Fruit fly (Drosophila melanogaster) whole organism, adult: ENCODE data around the gene CG44174.

ENCODE experiments used
- CG11617 ChIP-seq: fragments of 200-800 bp; sonication (Bioruptor generic); optimal IDR thresholded peaks from 2 replicates; lab custom pipeline; 2017; ENCODE audit warnings: mild to moderate bottlenecking, missing biosample characterization, missing genetic modification reagents, missing genetic modification characterization
- CG12768 ChIP-seq: fragments of 200-800 bp; sonication (Bioruptor generic); optimal IDR thresholded peaks from 2 replicates; lab custom pipeline; 2017; ENCODE audit warnings: missing biosample characterization, missing genetic modification characterization, mild to moderate bottlenecking, moderate library complexity, missing genetic modification reagents
- CG14711 ChIP-seq: fragments of 200-800 bp; sonication (Bioruptor generic); optimal IDR thresholded peaks from 2 replicates; lab custom pipeline; 2018; ENCODE audit warnings: missing biosample characterization, mild to moderate bottlenecking, missing genetic modification characterization, moderate library complexity
- CG1620 ChIP-seq: fragments of 200-800 bp; sonication (Bioruptor generic); optimal IDR thresholded peaks from 2 replicates; lab custom pipeline; 2016; ENCODE audit warnings: missing biosample characterization, missing genetic modification characterization
- CG33017 ChIP-seq: fragments of 200-800 bp; sonication (Bioruptor generic); optimal IDR thresholded peaks from 2 replicates; lab custom pipeline; 2018; ENCODE audit warnings: missing biosample characterization, mild to moderate bottlenecking, missing genetic modification characterization, moderate library complexity
- CG5204 ChIP-seq: fragments of 200-800 bp; sonication (Bioruptor generic); optimal IDR thresholded peaks from 2 replicates; lab custom pipeline; 2016; ENCODE audit warnings: missing biosample characterization, missing genetic modification characterization
- CG7045 ChIP-seq: fragments of 200-800 bp; sonication (Bioruptor generic); optimal IDR thresholded peaks from 2 replicates; lab custom pipeline; 2017; ENCODE audit warnings: missing biosample characterization, mild to moderate bottlenecking, missing genetic modification characterization
- CG7101 ChIP-seq: fragments of 200-800 bp; sonication (Bioruptor generic); optimal IDR thresholded peaks from 2 replicates; lab custom pipeline; 2018; ENCODE audit warnings: missing biosample characterization, mild to moderate bottlenecking, missing genetic modification characterization, moderate library complexity
- Clk ChIP-seq: fragments of 200-800 bp; sonication (Bioruptor generic); optimal IDR thresholded peaks from 2 replicates; lab custom pipeline; 2017; ENCODE audit warnings: missing biosample characterization, missing genetic modification characterization
- Crg-1 ChIP-seq: fragments of 200-800 bp; sonication (Bioruptor generic); optimal IDR thresholded peaks from 2 replicates; lab custom pipeline; 2016; ENCODE audit warnings: missing biosample characterization, missing genetic modification characterization
- Hr96 ChIP-seq: fragments of 200-800 bp; sonication (Bioruptor generic); optimal IDR thresholded peaks from 2 replicates; lab custom pipeline; 2016; ENCODE audit warnings: missing biosample characterization, missing genetic modification characterization
- Mnt ChIP-seq: fragments of 200-800 bp; sonication (Bioruptor generic); optimal IDR thresholded peaks from 2 replicates; lab custom pipeline; 2016; ENCODE audit warnings: missing biosample characterization, mild to moderate bottlenecking, missing genetic modification characterization
- bab1 ChIP-seq: fragments of 200-800 bp; sonication (Bioruptor generic); optimal IDR thresholded peaks from 3 replicates; lab custom pipeline; 2019; ENCODE audit warnings: missing biosample characterization, mild to moderate bottlenecking, missing genetic modification characterization, moderate library complexity
- cic ChIP-seq: fragments of 200-800 bp; sonication (Bioruptor generic); optimal IDR thresholded peaks from 2 replicates; lab custom pipeline; 2017; ENCODE audit warnings: missing biosample characterization, mild to moderate bottlenecking, missing genetic modification characterization, moderate library complexity
- cnc ChIP-seq, 2 experiments: fragments of >200 bp; optimal IDR thresholded peaks; 2 replicates each; lab custom pipeline; 2017
- kay ChIP-seq: fragments of 200-800 bp; sonication (Bioruptor generic); peaks from one replicate; lab custom pipeline; 2016; ENCODE audit warnings: missing biosample characterization, missing genetic modification characterization, borderline replicate concordance
- ovo ChIP-seq: fragments of 200-800 bp; sonication (Bioruptor generic); optimal IDR thresholded peaks from 2 replicates; lab custom pipeline; 2016; ENCODE audit warnings: missing biosample characterization, missing genetic modification characterization
- pad ChIP-seq: fragments of 200-800 bp; sonication (Bioruptor generic); optimal IDR thresholded peaks from 3 replicates; lab custom pipeline; 2017; ENCODE audit warnings: missing biosample characterization, missing genetic modification characterization, mild to moderate bottlenecking, moderate library complexity, missing genetic modification reagents
- tj ChIP-seq: fragments of 200-800 bp; sonication (Bioruptor generic); optimal IDR thresholded peaks from 3 replicates; lab custom pipeline; 2017; ENCODE audit warnings: missing biosample characterization, mild to moderate bottlenecking, missing genetic modification characterization, moderate library complexity
- toe ChIP-seq: fragments of 200-800 bp; sonication (Bioruptor generic); optimal IDR thresholded peaks from 2 replicates; lab custom pipeline; 2016; ENCODE audit warnings: missing biosample characterization, missing genetic modification characterization

The CG44174 gene

dm6 chr3R:19339205-19339724 lies 41.8 kb upstream of the CG44174 start:
- TF ChIP-seq CG1620 (GFP tag; lab: Kevin White, UChicago) (no peak), Clk (GFP tag; lab: Kevin White, UChicago) (no peak), CG11617 (GFP tag; lab: Kevin White, UChicago) (no peak), toe (no peak), CG7101 (no peak), cic (GFP tag; lab: Kevin White, UChicago) (no peak), pad (GFP tag; lab: Kevin White, UChicago) (no peak), Hr96 (GFP tag; lab: Kevin White, UChicago) (no peak), CG5204 (GFP tag; lab: Kevin White, UChicago) (no peak)

- TF ChIP-seq cnc (optimal IDR thresholded peaks at IDR 0.05; lab: Kevin White, UChicago) (no peak), CG5204 (GFP tag; lab: Kevin White, UChicago) (no peak), CG14711 (no peak), CG7045 (GFP tag; lab: Kevin White, UChicago) (no peak), tj (no peak), Mnt (GFP tag; lab: Kevin White, UChicago) (no peak), CG33017 (no peak), toe (no peak), Hr96 (GFP tag; lab: Kevin White, UChicago) (no peak), Clk (GFP tag; lab: Kevin White, UChicago) (no peak), Crg-1 (GFP tag; lab: Kevin White, UChicago) (no peak), bab1 (no peak), ovo (GFP tag; lab: Kevin White, UChicago) (no peak), CG1620 (GFP tag; lab: Kevin White, UChicago) (no peak), pad (GFP tag; lab: Kevin White, UChicago) (no peak)
Observed at dm6 chr3R:19335482-19335881, 38.0 kb upstream of the CG44174 start.

DNA sequence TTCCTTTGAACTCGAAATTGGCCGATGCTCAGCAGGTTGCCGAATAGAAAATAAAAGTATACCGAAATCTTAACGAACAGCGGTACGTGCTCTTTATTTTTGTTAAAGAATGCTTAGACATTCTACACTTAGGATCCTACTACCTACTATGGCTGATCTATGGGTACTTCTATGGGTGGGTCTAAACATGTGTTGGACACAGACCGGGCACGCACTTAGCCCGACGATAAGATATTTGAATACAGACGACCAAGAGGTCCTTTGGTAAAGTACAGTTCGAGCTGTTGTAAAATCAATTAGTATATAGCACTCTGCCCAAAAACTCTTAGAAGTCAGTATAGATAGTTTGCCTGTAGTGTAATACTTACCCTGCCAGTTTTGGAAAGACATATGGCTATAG lies 35.1 kb upstream of the CG44174 start:
- TF ChIP-seq CG7101: no peak
- TF ChIP-seq Hr96 (GFP tag; lab: Kevin White, UChicago): no peak
- no peak for TF ChIP-seq CG14711
- no peak for TF ChIP-seq tj
- no peak for TF ChIP-seq Clk (GFP tag; lab: Kevin White, UChicago)
- no peak for TF ChIP-seq kay
- TF ChIP-seq cic (GFP tag; lab: Kevin White, UChicago): no peak
- TF ChIP-seq CG7045 (GFP tag; lab: Kevin White, UChicago): no peak
- no peak for TF ChIP-seq Crg-1 (GFP tag; lab: Kevin White, UChicago)
- no peak for TF ChIP-seq cnc (optimal IDR thresholded peaks at IDR 0.05; lab: Kevin White, UChicago)
- no peak for TF ChIP-seq ovo (GFP tag; lab: Kevin White, UChicago)
- no peak for TF ChIP-seq Mnt (GFP tag; lab: Kevin White, UChicago)
- TF ChIP-seq pad (GFP tag; lab: Kevin White, UChicago): no peak
- TF ChIP-seq CG5204 (GFP tag; lab: Kevin White, UChicago): no peak
- TF ChIP-seq CG33017: no peak
- no peak for TF ChIP-seq bab1
- no peak for TF ChIP-seq toe
- no peak for TF ChIP-seq CG11617 (GFP tag; lab: Kevin White, UChicago)

dm6 chr3R:19332052-19332451 lies 34.6 kb upstream of the CG44174 start:
- TF ChIP-seq Clk (GFP tag; lab: Kevin White, UChicago) (no peak), CG14711 (no peak), Crg-1 (GFP tag; lab: Kevin White, UChicago) (no peak), kay (no peak)

dm6 chr3R:19328716-19329115 lies 31.2 kb upstream of the CG44174 start:
- TF ChIP-seq cic (GFP tag; lab: Kevin White, UChicago): no peak
- no peak for TF ChIP-seq ovo (GFP tag; lab: Kevin White, UChicago)
- no peak for TF ChIP-seq CG5204 (GFP tag; lab: Kevin White, UChicago)
- TF ChIP-seq CG33017: no peak
- TF ChIP-seq pad (GFP tag; lab: Kevin White, UChicago): no peak
- no peak for TF ChIP-seq Hr96 (GFP tag; lab: Kevin White, UChicago)
- no peak for TF ChIP-seq Crg-1 (GFP tag; lab: Kevin White, UChicago)
- no peak for TF ChIP-seq tj
- TF ChIP-seq CG7101: no peak
- no peak for TF ChIP-seq CG11617 (GFP tag; lab: Kevin White, UChicago)

DNA sequence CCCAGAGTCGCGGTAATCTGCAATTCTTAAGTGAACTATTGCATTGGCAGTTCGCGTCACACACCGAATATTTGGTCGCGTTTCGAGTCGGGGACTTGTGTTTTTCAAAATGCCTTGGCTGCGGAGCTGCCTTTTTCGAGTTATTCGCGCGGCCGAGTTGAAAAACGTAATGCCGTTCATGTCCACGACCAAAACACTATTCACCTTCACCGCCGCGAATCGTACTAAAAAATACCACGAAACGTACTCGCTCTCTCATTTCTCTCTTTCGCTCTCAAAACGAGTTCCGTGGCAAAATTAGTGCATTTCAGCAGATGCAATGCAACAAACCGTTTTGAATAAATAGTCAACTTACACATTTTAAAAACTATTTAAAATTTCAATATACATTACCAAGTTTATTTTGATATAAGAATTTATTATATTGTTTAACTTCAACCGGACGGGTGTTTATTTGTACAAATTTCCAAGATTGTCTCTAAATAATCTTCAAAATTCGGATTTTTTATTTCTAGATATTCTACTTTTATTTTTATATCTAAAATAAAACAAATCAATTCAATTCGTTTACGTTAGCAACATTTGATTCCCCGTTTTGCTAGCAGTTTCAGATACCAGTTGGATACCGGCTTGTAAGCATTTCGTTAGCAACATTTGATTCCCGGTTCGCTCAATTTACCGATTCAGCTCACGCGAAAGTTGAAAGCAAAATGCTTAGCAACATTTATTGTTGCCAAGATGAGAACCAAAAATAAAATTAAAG lies 28.7 kb upstream of the CG44174 start, which contains the start of gene Delta:
Gene Delta (minus strand): TSS at position 175 of the 763 bp plus-strand sequence.
- peak; percentile 2 for TF ChIP-seq tj
- TF ChIP-seq CG12768 (GFP tag; lab: Kevin White, UChicago): no peak
- TF ChIP-seq kay: peak; percentile 11

DNA sequence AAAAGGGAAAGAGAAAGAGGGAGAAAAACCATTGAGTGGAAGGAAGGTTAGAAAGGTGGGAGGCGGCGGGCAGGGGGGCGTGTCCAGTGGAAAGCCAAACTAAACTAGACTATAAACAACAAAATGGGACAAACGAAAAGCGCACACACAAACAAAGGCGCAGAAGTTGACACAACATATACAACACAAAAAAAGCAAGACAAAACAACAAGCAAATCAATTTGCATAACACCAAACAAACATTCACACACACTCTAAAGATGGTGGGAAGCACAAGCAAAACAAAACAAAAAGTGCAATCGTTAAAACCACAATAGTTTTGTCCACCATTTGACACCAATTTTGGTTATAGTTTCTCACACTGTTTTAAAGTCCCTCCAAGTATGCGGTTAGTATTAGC lies 24.9 kb upstream of the CG44174 start:
- TF ChIP-seq tj: no peak
- TF ChIP-seq toe: no peak
- no peak for TF ChIP-seq CG7045 (GFP tag; lab: Kevin White, UChicago)
- no peak for TF ChIP-seq Crg-1 (GFP tag; lab: Kevin White, UChicago)
- TF ChIP-seq CG11617 (GFP tag; lab: Kevin White, UChicago): no peak
- no peak for TF ChIP-seq Clk (GFP tag; lab: Kevin White, UChicago)
